Worm (Caenorhabditis elegans) whole organism, early embryonic: ENCODE results near the gene F46H6.5.

Source experiments
- aly-1 ChIP-seq: sonication (generic microtip); optimal IDR thresholded peaks from 2 replicates; lab custom pipeline; 2016; ENCODE audit warnings: missing genetic modification characterization, missing compliant biosample characterization
- ama-1 ChIP-seq: fragments of 150-350 bp; optimal IDR thresholded peaks from 2 replicates; lab custom pipeline; 2014
- ceh-13 ChIP-seq: fragments of 200-800 bp; sonication (Bioruptor generic); optimal IDR thresholded peaks from 2 replicates; lab custom pipeline; 2018; ENCODE audit warnings: mild to moderate bottlenecking, missing genetic modification characterization, missing compliant biosample characterization
- hmg-4 ChIP-seq: fragments of 200-800 bp; sonication (Bioruptor generic); optimal IDR thresholded peaks from 2 replicates; lab custom pipeline; 2018; ENCODE audit warnings: mild to moderate bottlenecking, missing genetic modification characterization, missing compliant biosample characterization

- TF ChIP-seq hmg-4 = no peak
- TF ChIP-seq ceh-13 (GFP tag; lab: Kevin White, UChicago) = no peak
- TF ChIP-seq ama-1 (lab: Kevin White, UChicago) = no peak
- no peak for TF ChIP-seq aly-1 (tag; lab: Kevin White, UChicago)
These were observed 7.9 kb downstream of the F46H6.5 start for ce11 chrX:4484072-4484471.
